Fruit fly (Drosophila melanogaster): ENCODE data around the gene CG7990.

Gene CG7990

DNA sequence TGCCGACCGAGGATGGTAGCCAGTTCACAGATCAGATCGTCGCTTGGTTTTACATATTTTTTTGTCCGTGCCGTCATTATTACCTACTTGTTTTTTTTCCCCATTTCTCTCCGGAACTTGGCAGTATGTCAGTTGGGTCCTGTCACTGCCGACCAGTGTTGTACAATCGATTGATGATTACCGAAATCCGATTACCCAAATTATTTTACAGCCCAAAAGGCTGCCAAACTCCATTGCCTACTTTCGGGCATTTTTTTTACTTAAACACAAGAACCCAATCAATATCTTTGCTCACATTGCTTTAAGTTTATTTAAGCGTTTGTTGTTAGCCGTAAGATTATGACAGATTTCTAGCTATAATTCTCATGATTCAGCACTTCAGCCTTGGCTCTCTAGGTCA, 31.0 kb downstream of the CG7990 start, which contains the start of gene Inx5:
Inx5 (minus strand) TSS at position 93 of the 400 bp plus-strand sequence.
- TF ChIP-seq svp (GFP tag): no peak
- no peak for TF ChIP-seq eg (GFP tag; IDR thresholded peaks at IDR 0.05)
- TF ChIP-seq topi (GFP tag; optimal IDR thresholded peaks at IDR 0.05): no peak
- no peak for TF ChIP-seq CG31627 (GFP tag; optimal IDR thresholded peaks at IDR 0.05)
- no peak for TF ChIP-seq Blimp-1 (GFP tag; optimal IDR thresholded peaks at IDR 0.05)
- no peak for TF ChIP-seq ss (GFP tag; optimal IDR thresholded peaks at IDR 0.05)
- no peak for TF ChIP-seq cyc (GFP tag; optimal IDR thresholded peaks at IDR 0.05)
- TF ChIP-seq CG10631 (GFP tag; optimal IDR thresholded peaks at IDR 0.05): no peak
- no peak for TF ChIP-seq dac (GFP tag; optimal IDR thresholded peaks at IDR 0.05)
- no peak for TF ChIP-seq CG8119 (GFP tag; IDR thresholded peaks at IDR 0.05)
- TF ChIP-seq vri (GFP tag; optimal IDR thresholded peaks at IDR 0.05): no peak
- no peak for TF ChIP-seq CG15336 (GFP tag; IDR thresholded peaks at IDR 0.05)

DNA sequence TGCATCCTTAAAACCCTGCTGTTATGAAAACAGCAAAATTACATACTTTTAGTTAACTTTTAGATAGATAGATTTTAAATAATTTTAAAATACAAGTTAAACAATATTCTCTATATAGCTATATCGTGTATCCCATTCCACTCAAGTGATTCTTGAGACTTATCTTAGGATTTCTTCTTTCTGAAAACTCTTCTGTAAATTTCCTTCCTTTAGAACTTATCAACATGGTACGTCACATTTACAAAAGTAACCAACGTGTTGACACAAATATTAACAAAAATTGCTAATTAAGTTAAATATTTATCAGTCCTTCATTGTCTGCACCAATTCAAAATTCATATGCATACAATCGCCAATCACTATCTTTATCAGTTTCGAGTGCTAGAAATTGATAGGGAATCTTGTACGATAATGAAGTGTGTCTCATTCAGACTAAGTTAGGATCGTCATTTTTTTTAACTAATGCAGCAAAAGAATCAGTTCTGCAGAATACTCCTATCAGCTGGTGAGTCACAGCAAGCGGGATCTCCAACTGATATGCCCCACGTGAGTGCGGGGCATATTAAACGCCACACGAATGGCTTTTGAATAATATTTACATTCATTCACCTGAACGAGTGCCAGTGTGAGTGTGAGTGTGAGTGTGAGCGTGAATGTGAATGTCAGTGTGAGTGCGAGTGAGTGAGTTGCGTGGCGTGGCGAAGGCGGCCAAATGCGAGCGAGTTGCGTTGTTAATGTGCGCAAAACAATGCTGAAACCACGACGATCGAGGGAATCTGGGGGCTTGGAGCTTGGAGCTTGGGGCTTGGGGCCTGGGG, 34.0 kb downstream of the CG7990 start:
- TF ChIP-seq achi (GFP tag; optimal IDR thresholded peaks at IDR 0.05) (no peak), CG8119 (GFP tag; IDR thresholded peaks at IDR 0.05) (no peak), Hr39 (GFP tag; optimal IDR thresholded peaks at IDR 0.05) (no peak), Ets21C (GFP tag; optimal IDR thresholded peaks at IDR 0.05) (no peak), Blimp-1 (GFP tag; optimal IDR thresholded peaks at IDR 0.05) (no peak), salr (GFP tag; optimal IDR thresholded peaks at IDR 0.05) (no peak), svp (GFP tag) (peak; percentile 65), CG10631 (GFP tag; optimal IDR thresholded peaks at IDR 0.05) (no peak), Sox14 (GFP tag; optimal IDR thresholded peaks at IDR 0.05) (no peak), CG7368 (GFP tag; optimal IDR thresholded peaks at IDR 0.05) (no peak), CG10669 (GFP tag; optimal IDR thresholded peaks at IDR 0.05) (no peak), CG1621 (tag; optimal IDR thresholded peaks at IDR 0.05) (no peak), Ets96B (tag; optimal IDR thresholded peaks at IDR 0.05) (no peak), fkh (GFP tag; optimal IDR thresholded peaks at IDR 0.05) (peak; percentile 81), Eip93F (GFP tag; optimal IDR thresholded peaks at IDR 0.05) (no peak), acj6 (GFP tag; optimal IDR thresholded peaks at IDR 0.05) (no peak), Met (GFP tag; optimal IDR thresholded peaks at IDR 0.05) (no peak), Sox102F (GFP tag; optimal IDR thresholded peaks at IDR 0.05) (no peak), CG11902 (GFP tag; optimal IDR thresholded peaks at IDR 0.05) (no peak), CG11762 (GFP tag; optimal IDR thresholded peaks at IDR 0.05; ENCODE audit: insufficient read depth) (no peak), CG6808 (GFP tag; optimal IDR thresholded peaks at IDR 0.05) (no peak), CG6854 (GFP tag; optimal IDR thresholded peaks at IDR 0.05) (no peak), Smox (GFP tag; optimal IDR thresholded peaks at IDR 0.05) (no peak), fd59A (GFP tag; optimal IDR thresholded peaks at IDR 0.05) (no peak), vri (GFP tag; optimal IDR thresholded peaks at IDR 0.05) (peak; percentile 50), CG16779 (tag; optimal IDR thresholded peaks at IDR 0.05) (no peak), CG6792 (GFP tag; optimal IDR thresholded peaks at IDR 0.05) (no peak), CG8632 (GFP tag; optimal IDR thresholded peaks at IDR 0.05) (no peak), OdsH (GFP tag; optimal IDR thresholded peaks at IDR 0.05) (no peak), dsx (GFP tag; optimal IDR thresholded peaks at IDR 0.05; ENCODE audit: poor library complexity, severe bottlenecking) (peak; percentile 18), CG32006 (GFP tag; optimal IDR thresholded peaks at IDR 0.05) (no peak), Lpt (GFP tag; optimal IDR thresholded peaks at IDR 0.05) (no peak), Sox15 (GFP tag; optimal IDR thresholded peaks at IDR 0.05) (no peak), lz (GFP tag; optimal IDR thresholded peaks at IDR 0.05) (no peak), Hr4 (GFP tag; optimal IDR thresholded peaks at IDR 0.05) (no peak)
